Worm (Caenorhabditis elegans) whole organism, L2 larva: ENCODE results near the gene abi-1.

Experiments
- elt-1 ChIP-seq: fragments of 150-350 bp; optimal IDR thresholded peaks from 2 replicates; lab custom pipeline; 2014; ENCODE audit warnings: missing biosample characterization, missing genetic modification characterization
- unc-62 ChIP-seq: fragments of 150-350 bp; optimal IDR thresholded peaks from 2 replicates; lab custom pipeline; 2014; ENCODE audit warnings: missing biosample characterization, missing genetic modification reagents, missing genetic modification characterization
- ztf-4 ChIP-seq: fragments of 150-350 bp; optimal IDR thresholded peaks from 2 replicates; lab custom pipeline; 2014; ENCODE audit warnings: missing biosample characterization, missing genetic modification characterization

DNA sequence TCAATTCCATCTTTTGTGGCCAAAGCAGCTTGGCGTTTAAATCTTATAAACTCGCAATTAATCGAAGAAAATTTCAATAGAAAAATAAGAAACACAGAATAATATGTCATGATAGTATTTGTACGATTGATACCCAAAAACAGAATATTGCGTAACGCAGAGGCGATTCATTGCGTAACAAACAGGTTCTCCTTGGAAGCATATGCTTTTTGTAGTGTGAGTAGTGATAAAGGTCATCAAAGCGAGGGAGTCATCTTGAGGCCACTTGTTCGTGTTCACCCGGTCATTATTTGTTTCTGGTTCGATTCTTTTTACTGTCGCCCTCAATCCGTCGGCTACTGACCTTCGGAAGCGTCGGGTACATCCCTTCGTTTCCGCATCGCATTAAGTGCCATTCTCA is 31.6 kb downstream of the abi-1 start, which contains the start of gene F54E7.6:
- no peak for TF ChIP-seq unc-62
- TF ChIP-seq ztf-4 (tag; lab: Kevin White, UChicago): no peak
- no peak for TF ChIP-seq elt-1 (tag; lab: Kevin White, UChicago)
